Fruit fly (Drosophila melanogaster): ENCODE measurements around the gene CG42681.

DNA sequence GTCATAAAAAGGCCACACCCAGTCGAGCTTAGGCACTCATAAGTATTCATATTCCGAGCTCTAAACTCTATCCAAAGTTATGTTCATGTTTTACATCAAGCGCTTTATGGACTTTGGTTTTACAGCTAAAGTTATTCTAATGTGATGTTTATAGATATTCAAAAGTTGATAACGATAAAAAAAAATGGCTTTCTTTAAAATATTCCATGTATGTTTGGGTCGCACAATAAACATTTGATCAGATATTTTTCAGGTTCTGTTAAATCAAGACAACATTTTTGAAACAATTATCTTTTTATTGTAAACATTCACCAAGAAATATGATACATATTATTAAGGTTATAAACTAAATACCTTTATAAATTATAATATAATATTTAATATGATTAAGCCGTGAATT is 45.2 kb upstream of the CG42681 start:
- no peak for TF ChIP-seq h (optimal IDR thresholded peaks at IDR 0.05)
- no peak for TF ChIP-seq insv (optimal IDR thresholded peaks at IDR 0.05)
